Worm (Caenorhabditis elegans): ENCODE measurements around the gene F42A6.6.

F42A6.6 gene

ce11 chrIV:3296578-3297549 lies 39.8 kb downstream of the F42A6.6 start (continued):
- TF ChIP-seq ceh-44 (GFP tag; IDR thresholded peaks at IDR 0.05) (no peak), snpc-1.2 (GFP tag; IDR thresholded peaks at IDR 0.05) (no peak), daf-16 (GFP tag; optimal IDR thresholded peaks at IDR 0.05) (no peak), daf-16 (tag; optimal IDR thresholded peaks at IDR 0.05) (peak; percentile 31), T20F7.1 (GFP tag; optimal IDR thresholded peaks at IDR 0.05) (no peak), zfp-3 (GFP tag; conservative IDR thresholded peaks at IDR 0.05) (0 out of 2 replicates have a peak, but pooled peaks have one; percentile 20), pqm-1 (tag; optimal IDR thresholded peaks at IDR 0.05) (no peak), dmd-6 (GFP tag; IDR thresholded peaks at IDR 0.05) (no peak), unc-62 (GFP tag; optimal IDR thresholded peaks at IDR 0.05 in 1 of 2) (peak in 1 of 2 experiments; percentile 27), unc-62 (tag; optimal IDR thresholded peaks at IDR 0.05) (no peak), nhr-6 (tag; optimal IDR thresholded peaks at IDR 0.05) (no peak), daf-12 (tag; optimal IDR thresholded peaks at IDR 0.05) (no peak), mes-2 (tag; optimal IDR thresholded peaks at IDR 0.05; ENCODE audit: poor library complexity, severe bottlenecking) (peak; percentile 24), daf-19 (GFP tag; conservative IDR thresholded peaks at IDR 0.05) (no peak), egl-43 (GFP tag; IDR thresholded peaks at IDR 0.05) (no peak), mdl-1 (tag; optimal IDR thresholded peaks at IDR 0.05) (no peak), aly-2 (tag; optimal IDR thresholded peaks at IDR 0.05) (no peak), php-3 (GFP tag; IDR thresholded peaks at IDR 0.05) (no peak), Y48G9A.11 (GFP tag; IDR thresholded peaks at IDR 0.05) (no peak), skn-1 (tag; optimal IDR thresholded peaks at IDR 0.05) (no peak), hmg-1.1 (GFP tag; IDR thresholded peaks at IDR 0.05) (no peak), Y75B8A.6 (GFP tag; IDR thresholded peaks at IDR 0.05) (no peak), lin-29 (GFP tag; IDR thresholded peaks at IDR 0.05) (no peak), set-16 (GFP tag; IDR thresholded peaks at IDR 0.05) (no peak), tag-97 (GFP tag; IDR thresholded peaks at IDR 0.05) (no peak), vab-7 (GFP tag; IDR thresholded peaks at IDR 0.05) (no peak), dpl-1 (GFP tag; optimal IDR thresholded peaks at IDR 0.05) (no peak), madf-5 (GFP tag; IDR thresholded peaks at IDR 0.05) (0 out of 4 replicates have a peak, but pooled peaks of 1 of the 2 experiments have one; percentile 12), lin-1 (GFP tag; IDR thresholded peaks at IDR 0.05) (no peak), F44E2.7 (GFP tag; IDR thresholded peaks at IDR 0.05) (no peak), ceh-28 (tag; optimal IDR thresholded peaks at IDR 0.05) (no peak), ZK546.5 (tag; optimal IDR thresholded peaks at IDR 0.05) (no peak), zip-11 (GFP tag; IDR thresholded peaks at IDR 0.05) (no peak), nhr-237 (tag; optimal IDR thresholded peaks at IDR 0.05) (no peak), lin-38 (GFP tag; IDR thresholded peaks at IDR 0.05) (peak; percentile 74), lin-13 (GFP tag; optimal IDR thresholded peaks at IDR 0.05) (no peak), T26A8.4 (GFP tag; IDR thresholded peaks at IDR 0.05) (no peak), lir-3 (tag; optimal IDR thresholded peaks at IDR 0.05) (no peak), nhr-41 (GFP tag; IDR thresholded peaks at IDR 0.05) (no peak), tra-1 (GFP tag; IDR thresholded peaks at IDR 0.05) (no peak), ceh-62 (tag; optimal IDR thresholded peaks at IDR 0.05) (no peak), nhr-111 (GFP tag; optimal IDR thresholded peaks at IDR 0.05) (no peak), D1046.2 (GFP tag; IDR thresholded peaks at IDR 0.05) (peak; percentile 46; the same call in 1 of the 2 replicates), jun-1 (tag; optimal IDR thresholded peaks at IDR 0.05) (no peak), zfp-2 (tag; optimal IDR thresholded peaks at IDR 0.05) (no peak), dve-1 (tag; optimal IDR thresholded peaks at IDR 0.05; ENCODE audit: insufficient read depth) (no peak), hlh-11 (tag; optimal IDR thresholded peaks at IDR 0.05) (no peak), fkh-10 (GFP tag; optimal IDR thresholded peaks at IDR 0.05) (no peak), spr-3 (GFP tag; optimal IDR thresholded peaks at IDR 0.05) (no peak), F26F4.8 (GFP tag; conservative IDR thresholded peaks at IDR 0.05) (no peak)

All from whole organism, L4 larva.